Worm (Caenorhabditis elegans): Measurements from ENCODE around the gene clec-45.
A peak's percentile ranks its signal among the peaks of the same experiment; 100 is the strongest.

The clec-45 gene

ce11 chrV:7681388-7681787 is 43.5 kb downstream of the clec-45 start, which contains the start of gene cyp-33A1:
Gene cyp-33A1, minus strand, starts transcription at chrV:7681459.
- no peak for TF ChIP-seq vab-7 (GFP tag; IDR thresholded peaks at IDR 0.05)
- no peak for TF ChIP-seq spr-3 (GFP tag; optimal IDR thresholded peaks at IDR 0.05)
- no peak for TF ChIP-seq mep-1 (tag; optimal IDR thresholded peaks at IDR 0.05)
- peak; percentile 100 for TF ChIP-seq nhr-28 (tag; optimal IDR thresholded peaks at IDR 0.05)
- no peak for TF ChIP-seq ceh-44 (GFP tag; IDR thresholded peaks at IDR 0.05)
- TF ChIP-seq fkh-10 (GFP tag; optimal IDR thresholded peaks at IDR 0.05): no peak
- TF ChIP-seq Y75B8A.6 (GFP tag; IDR thresholded peaks at IDR 0.05): no peak
- TF ChIP-seq nhr-41 (GFP tag; IDR thresholded peaks at IDR 0.05): no peak
- no peak for TF ChIP-seq unc-39 (tag; optimal IDR thresholded peaks at IDR 0.05)
- no peak for TF ChIP-seq zip-2 (tag; optimal IDR thresholded peaks at IDR 0.05)
- no peak for TF ChIP-seq D1046.2 (GFP tag; IDR thresholded peaks at IDR 0.05)
- no peak for TF ChIP-seq nhr-11 (tag; optimal IDR thresholded peaks at IDR 0.05)
- TF ChIP-seq ZK546.5 (tag; optimal IDR thresholded peaks at IDR 0.05): no peak
- peak in 1 of 2 experiments; percentile 27 for TF ChIP-seq mdl-1 (tag; optimal IDR thresholded peaks at IDR 0.05)
- TF ChIP-seq snpc-4 (tag; optimal IDR thresholded peaks at IDR 0.05): no peak
- TF ChIP-seq lin-29 (GFP tag; IDR thresholded peaks at IDR 0.05): no peak
- no peak for TF ChIP-seq nhr-237 (tag; optimal IDR thresholded peaks at IDR 0.05)
- TF ChIP-seq Y105C5A.15 (GFP tag; IDR thresholded peaks at IDR 0.05): no peak
- peak; percentile 38 for TF ChIP-seq nhr-77 (tag; optimal IDR thresholded peaks at IDR 0.05)
- no peak for TF ChIP-seq daf-12 (tag; optimal IDR thresholded peaks at IDR 0.05)
- no peak for TF ChIP-seq cey-2 (tag; optimal IDR thresholded peaks at IDR 0.05; ENCODE audit: borderline replicate concordance, insufficient read depth)
- no peak for TF ChIP-seq hlh-11 (tag; optimal IDR thresholded peaks at IDR 0.05)
- no peak for TF ChIP-seq lim-7 (GFP tag; IDR thresholded peaks at IDR 0.05)
- no peak for TF ChIP-seq hlh-30 (tag; optimal IDR thresholded peaks at IDR 0.05; ENCODE audit: insufficient read depth)
- TF ChIP-seq hmg-1.1 (GFP tag; IDR thresholded peaks at IDR 0.05): no peak
- no peak for TF ChIP-seq hif-1 (tag; optimal IDR thresholded peaks at IDR 0.05)
- TF ChIP-seq F26F4.8 (GFP tag; conservative IDR thresholded peaks at IDR 0.05): no peak
- TF ChIP-seq ceh-28 (tag; optimal IDR thresholded peaks at IDR 0.05): no peak
- no peak for TF ChIP-seq daf-16 (GFP tag; optimal IDR thresholded peaks at IDR 0.05)
- peak; percentile 88 for TF ChIP-seq daf-16 (tag; optimal IDR thresholded peaks at IDR 0.05)
- no peak for TF ChIP-seq pqm-1 (tag; optimal IDR thresholded peaks at IDR 0.05)
- TF ChIP-seq dve-1 (tag; optimal IDR thresholded peaks at IDR 0.05; ENCODE audit: insufficient read depth): peak; percentile 51
- no peak for TF ChIP-seq dpl-1 (GFP tag; optimal IDR thresholded peaks at IDR 0.05)
- TF ChIP-seq ztf-11 (tag; optimal IDR thresholded peaks at IDR 0.05): no peak
- TF ChIP-seq ztf-7 (tag; optimal IDR thresholded peaks at IDR 0.05): no peak
- no peak for TF ChIP-seq aly-2 (tag; optimal IDR thresholded peaks at IDR 0.05)
- TF ChIP-seq mxl-3 (GFP tag; optimal IDR thresholded peaks at IDR 0.05): peak; percentile 15
- TF ChIP-seq tra-1 (GFP tag; IDR thresholded peaks at IDR 0.05): no peak
- TF ChIP-seq nhr-111 (GFP tag; optimal IDR thresholded peaks at IDR 0.05): no peak
- TF ChIP-seq F44E2.7 (GFP tag; IDR thresholded peaks at IDR 0.05): no peak
- TF ChIP-seq lin-13 (GFP tag; optimal IDR thresholded peaks at IDR 0.05): no peak
- no peak for TF ChIP-seq ceh-20 (GFP tag; IDR thresholded peaks at IDR 0.05)
- TF ChIP-seq ceh-32 (tag; optimal IDR thresholded peaks at IDR 0.05; ENCODE audit: poor library complexity): no peak
- TF ChIP-seq daf-8 (GFP tag; IDR thresholded peaks at IDR 0.05): no peak
- no peak for TF ChIP-seq gei-8 (GFP tag; optimal IDR thresholded peaks at IDR 0.05)
- TF ChIP-seq skn-1 (tag; optimal IDR thresholded peaks at IDR 0.05): no peak
